Fruit fly (Drosophila melanogaster): ENCODE results near the gene CG7715.

- TF ChIP-seq kay (GFP tag; ENCODE audit: borderline replicate concordance) (no peak), cnc (optimal IDR thresholded peaks at IDR 0.05) (no peak), Mnt (GFP tag; optimal IDR thresholded peaks at IDR 0.05) (no peak), Crg-1 (GFP tag; optimal IDR thresholded peaks at IDR 0.05) (no peak), Clk (GFP tag; optimal IDR thresholded peaks at IDR 0.05) (no peak), CG14711 (tag; optimal IDR thresholded peaks at IDR 0.05) (no peak), Hr96 (GFP tag; optimal IDR thresholded peaks at IDR 0.05) (no peak), toe (GFP tag; optimal IDR thresholded peaks at IDR 0.05) (no peak), CG1620 (GFP tag; optimal IDR thresholded peaks at IDR 0.05) (no peak), cic (GFP tag; optimal IDR thresholded peaks at IDR 0.05) (no peak), CG7101 (tag; optimal IDR thresholded peaks at IDR 0.05) (no peak), pad (GFP tag; optimal IDR thresholded peaks at IDR 0.05) (no peak)
Observed at dm6 chr3R:18732381-18732780, 4.1 kb upstream of the CG7715 start, which contains the start of gene CG14302.

All from whole organism, adult.